Worm (Caenorhabditis elegans) whole organism, early embryonic: ENCODE results near the gene F59E12.17.

Source experiments
- B0310.2 ChIP-seq: sonication (generic microtip); optimal IDR thresholded peaks from 2 replicates; lab custom pipeline; 2016; ENCODE audit warnings: mild to moderate bottlenecking, missing genetic modification characterization, missing compliant biosample characterization
- hmg-4 ChIP-seq: fragments of 200-800 bp; sonication (Bioruptor generic); optimal IDR thresholded peaks from 2 replicates; lab custom pipeline; 2018; ENCODE audit warnings: mild to moderate bottlenecking, missing genetic modification characterization, missing compliant biosample characterization
- hnd-1 ChIP-seq: sonication (generic microtip); optimal IDR thresholded peaks from 2 replicates; lab custom pipeline; 2016; ENCODE audit warnings: missing genetic modification characterization, missing compliant biosample characterization
- sea-1 ChIP-seq: fragments of 200-800 bp; sonication (Bioruptor generic); conservative IDR thresholded peaks from 2 replicates; pipeline ENCODE4 v1.3.6; 2022; ENCODE audit warnings: missing genetic modification characterization, missing compliant biosample characterization
- tra-4 ChIP-seq: sonication (generic microtip); optimal IDR thresholded peaks from 2 replicates; lab custom pipeline; 2017; ENCODE audit warnings: missing genetic modification characterization, missing compliant biosample characterization

- TF ChIP-seq B0310.2 (no peak), tra-4 (tag; lab: Kevin White, UChicago) (no peak), hnd-1 (tag; lab: Kevin White, UChicago) (no peak), sea-1 (no peak), hmg-4 (no peak)
Measured at ce11 chrII:5668830-5669229, 19.6 kb upstream of the F59E12.17 start, which contains the start of gene C25H3.7.
